Fruit fly (Drosophila melanogaster): Measurements from ENCODE around the gene CG43703.

Gene CG43703

DNA sequence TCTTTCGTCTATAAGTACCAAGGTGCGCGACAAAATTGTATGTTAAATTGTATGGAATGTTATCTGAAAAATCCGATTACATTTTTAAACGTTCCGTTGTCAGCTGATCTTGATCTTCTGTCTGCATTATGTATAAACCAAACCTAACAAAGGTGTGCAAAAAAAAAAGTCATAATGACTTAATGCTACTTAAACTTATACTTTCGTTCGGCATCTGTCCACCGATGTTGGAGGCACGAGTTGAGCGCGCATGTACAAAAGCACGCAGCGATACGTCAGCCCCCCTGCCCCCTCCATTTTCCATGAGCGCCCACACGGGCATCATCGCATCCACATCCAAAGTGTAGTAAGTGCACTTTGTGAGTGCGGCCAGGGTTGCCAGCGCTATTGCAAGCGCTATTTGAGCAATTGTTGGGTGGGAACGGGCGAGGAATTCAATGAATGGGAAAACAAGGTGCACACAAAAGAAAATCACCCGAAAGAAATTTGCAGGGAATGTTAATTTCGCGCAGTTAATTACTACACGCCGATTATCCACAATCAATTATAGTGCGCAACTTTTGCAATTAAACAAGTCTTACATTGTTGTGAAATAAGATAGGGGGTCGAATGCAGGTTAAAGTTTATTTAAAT lies 39.5 kb downstream of the CG43703 start (continued):
- TF ChIP-seq CG6254 (GFP tag; optimal IDR thresholded peaks at IDR 0.05) (peak; percentile 98), CG9932 (GFP tag; IDR thresholded peaks at IDR 0.05) (peak; percentile 90), Six4 (GFP tag; optimal IDR thresholded peaks at IDR 0.05) (peak; percentile 95), ham (GFP tag; IDR thresholded peaks at IDR 0.05) (peak; percentile 67; the same call in 1 of the 2 replicates), CG8388 (GFP tag; optimal IDR thresholded peaks at IDR 0.05) (peak; percentile 99), CG12155 (GFP tag; optimal IDR thresholded peaks at IDR 0.05) (peak; percentile 95), ash1 (GFP tag; optimal IDR thresholded peaks at IDR 0.05) (peak; percentile 88), CG8281 (tag; optimal IDR thresholded peaks at IDR 0.05) (peak; percentile 92), CG2889 (GFP tag; IDR thresholded peaks at IDR 0.05) (peak; percentile 89), CG17385 (GFP tag; optimal IDR thresholded peaks at IDR 0.05) (peak; percentile 99), Side (GFP tag; optimal IDR thresholded peaks at IDR 0.05) (peak; percentile 98), bcd (GFP tag; optimal IDR thresholded peaks at IDR 0.05) (peak; percentile 98), CG12104 (GFP tag; optimal IDR thresholded peaks at IDR 0.05) (peak; percentile 96), CG8924 (tag; optimal IDR thresholded peaks at IDR 0.05) (peak; percentile 97), ac (GFP tag; optimal IDR thresholded peaks at IDR 0.05) (peak; percentile 87), gfzf (GFP tag; optimal IDR thresholded peaks at IDR 0.05) (peak; percentile 24), hkb (optimal IDR thresholded peaks at IDR 0.05) (no peak), hkb (GFP tag; IDR thresholded peaks at IDR 0.05) (peak; percentile 99), CG6654 (GFP tag; optimal IDR thresholded peaks at IDR 0.05) (peak; percentile 92), ab (GFP tag; optimal IDR thresholded peaks at IDR 0.05) (peak; percentile 93), CG32767 (GFP tag; IDR thresholded peaks at IDR 0.05) (peak; percentile 97), caup (GFP tag; optimal IDR thresholded peaks at IDR 0.05; ENCODE audit: severe bottlenecking) (peak; percentile 98), CG11093 (GFP tag; IDR thresholded peaks at IDR 0.05) (peak; percentile 95), repo (GFP tag; optimal IDR thresholded peaks at IDR 0.05) (peak; percentile 98), ci (GFP tag; IDR thresholded peaks at IDR 0.05) (peak; percentile 99), dmrt11E (tag; optimal IDR thresholded peaks at IDR 0.05) (peak; percentile 93), CG17568 (GFP tag; optimal IDR thresholded peaks at IDR 0.05) (peak; percentile 97), CG10431 (GFP tag; optimal IDR thresholded peaks at IDR 0.05) (peak; percentile 96), Antp (GFP tag; optimal IDR thresholded peaks at IDR 0.05) (peak; percentile 98), CG3995 (GFP tag; optimal IDR thresholded peaks at IDR 0.05) (peak; percentile 71), stwl (tag; optimal IDR thresholded peaks at IDR 0.05) (peak; percentile 66), sens (GFP tag) (peak; percentile 100), CG12659 (GFP tag; optimal IDR thresholded peaks at IDR 0.05) (peak; percentile 98), CG4404 (GFP tag; IDR thresholded peaks at IDR 0.05) (peak; percentile 89), kay (GFP tag; optimal IDR thresholded peaks at IDR 0.05) (peak; percentile 92), CG18476 (GFP tag; optimal IDR thresholded peaks at IDR 0.05) (peak; percentile 97), CG12299 (tag; optimal IDR thresholded peaks at IDR 0.05) (peak; percentile 98), Sox102F (GFP tag; optimal IDR thresholded peaks at IDR 0.05) (peak; percentile 99), ewg (GFP tag; optimal IDR thresholded peaks at IDR 0.05) (peak; percentile 99), CG10959 (GFP tag; IDR thresholded peaks at IDR 0.05) (peak; percentile 96), oc (tag; optimal IDR thresholded peaks at IDR 0.05) (peak; percentile 99), CG14050 (GFP tag; IDR thresholded peaks at IDR 0.05) (peak; percentile 96), ftz-f1 (GFP tag; optimal IDR thresholded peaks at IDR 0.05) (peak; percentile 61), dpn (GFP tag; optimal IDR thresholded peaks at IDR 0.05) (peak; percentile 97 to 98), CG1792 (GFP tag; optimal IDR thresholded peaks at IDR 0.05) (peak; percentile 97), HmgZ (tag; optimal IDR thresholded peaks at IDR 0.05) (peak; percentile 99), dmrt99B (tag; optimal IDR thresholded peaks at IDR 0.05) (peak; percentile 99), scrt (GFP tag; optimal IDR thresholded peaks at IDR 0.05) (peak; percentile 97), Hr51 (GFP tag; optimal IDR thresholded peaks at IDR 0.05) (peak; percentile 90 to 99), Vsx1 (GFP tag; optimal IDR thresholded peaks at IDR 0.05) (peak; percentile 94)

Data from whole organism, embryonic.